Fruit fly (Drosophila melanogaster): Measurements from ENCODE around the gene SdhD.
A peak's percentile ranks its signal among the peaks of the same experiment; 100 is the strongest.

SdhD gene

dm6 chr3R:23722680-23723372, 37.6 kb downstream of the SdhD start, which contains the start of gene CG10365 (continued):
- TF ChIP-seq knrl (GFP tag; IDR thresholded peaks at IDR 0.05; ENCODE audit: partially characterized antibody), result no peak
- no peak for TF ChIP-seq pzg (GFP tag; optimal IDR thresholded peaks at IDR 0.05)
- peak; percentile 33 for TF ChIP-seq corto (GFP tag; optimal IDR thresholded peaks at IDR 0.05)
- TF ChIP-seq CG10654 (GFP tag; optimal IDR thresholded peaks at IDR 0.05), result peak; percentile 73
- TF ChIP-seq sima (GFP tag; optimal IDR thresholded peaks at IDR 0.05), result no peak
- TF ChIP-seq CG9727 (GFP tag; optimal IDR thresholded peaks at IDR 0.05), result peak; percentile 92
- peak; percentile 68 for TF ChIP-seq CG4730 (GFP tag; IDR thresholded peaks at IDR 0.05)
- TF ChIP-seq eyg (GFP tag; optimal IDR thresholded peaks at IDR 0.05), result no peak
- TF ChIP-seq Dek (tag; optimal IDR thresholded peaks at IDR 0.05), result peak; percentile 90
- peak; percentile 74 for TF ChIP-seq Chrac-16 (GFP tag; optimal IDR thresholded peaks at IDR 0.05)
- TF ChIP-seq Dp (GFP tag; optimal IDR thresholded peaks at IDR 0.05), result no peak
- TF ChIP-seq Hr3 (GFP tag; optimal IDR thresholded peaks at IDR 0.05), result peak; percentile 84
- TF ChIP-seq otp (GFP tag; IDR thresholded peaks at IDR 0.05), result 0 out of 3 replicates have a peak, but pooled peaks have one; percentile 19
- peak; percentile 86 for TF ChIP-seq Xrp1 (GFP tag; IDR thresholded peaks at IDR 0.05)
- TF ChIP-seq ci (GFP tag; IDR thresholded peaks at IDR 0.05), result peak; percentile 61; the same call in 1 of the 3 replicates
- TF ChIP-seq Blimp-1 (GFP tag; optimal IDR thresholded peaks at IDR 0.05), result peak; percentile 85
- TF ChIP-seq Dfd (GFP tag; optimal IDR thresholded peaks at IDR 0.05), result no peak
- TF ChIP-seq Lim3 (GFP tag; IDR thresholded peaks at IDR 0.05), result no peak
- TF ChIP-seq so (GFP tag; IDR thresholded peaks at IDR 0.05), result peak; percentile 79
- TF ChIP-seq CG4328 (GFP tag; optimal IDR thresholded peaks at IDR 0.05), result peak; percentile 58
- peak; percentile 59 for TF ChIP-seq CG12219 (GFP tag; optimal IDR thresholded peaks at IDR 0.05)
- peak; percentile 67 for TF ChIP-seq seq (GFP tag; IDR thresholded peaks at IDR 0.05)
- no peak for TF ChIP-seq Max (GFP tag; optimal IDR thresholded peaks at IDR 0.05)
- TF ChIP-seq CG1529 (GFP tag; optimal IDR thresholded peaks at IDR 0.05), result peak; percentile 17
- no peak for TF ChIP-seq CG10274 (GFP tag; optimal IDR thresholded peaks at IDR 0.05)
- TF ChIP-seq CG1602 (GFP tag; optimal IDR thresholded peaks at IDR 0.05), result peak; percentile 75

dm6 chr3R:23721936-23722335, 38.5 kb downstream of the SdhD start:
- TF ChIP-seq Myb (GFP tag; optimal IDR thresholded peaks at IDR 0.05), result peak; percentile 70
- TF ChIP-seq fd96Cb (tag; optimal IDR thresholded peaks at IDR 0.05), result no peak
- peak; percentile 40; the same call in 1 of the 2 replicates for TF ChIP-seq vvl (GFP tag; IDR thresholded peaks at IDR 0.05)
- TF ChIP-seq lbe (GFP tag; optimal IDR thresholded peaks at IDR 0.05), result peak; percentile 15
- peak; percentile 34 for TF ChIP-seq lilli (GFP tag; optimal IDR thresholded peaks at IDR 0.05)
- no peak for TF ChIP-seq pan (optimal IDR thresholded peaks at IDR 0.05)
- TF ChIP-seq pan (GFP tag; optimal IDR thresholded peaks at IDR 0.05 in 1 of 2, IDR thresholded peaks at IDR 0.05 in 1 of 2), result peak in 1 of 2 experiments; percentile 27
- peak; percentile 75 for TF ChIP-seq Med (GFP tag)
- TF ChIP-seq Hr3 (GFP tag; optimal IDR thresholded peaks at IDR 0.05), result peak; percentile 7
- peak; percentile 55 for TF ChIP-seq Xbp1 (GFP tag; optimal IDR thresholded peaks at IDR 0.05)
- TF ChIP-seq ash1 (GFP tag; optimal IDR thresholded peaks at IDR 0.05), result no peak
- TF ChIP-seq CoRest (tag; optimal IDR thresholded peaks at IDR 0.05), result peak; percentile 70
- peak; percentile 93 for TF ChIP-seq CG2199 (GFP tag; IDR thresholded peaks at IDR 0.05)
- peak; percentile 42 for TF ChIP-seq CG2678 (tag; optimal IDR thresholded peaks at IDR 0.05)
- peak; percentile 14 for TF ChIP-seq CG14710 (tag; optimal IDR thresholded peaks at IDR 0.05)
- TF ChIP-seq Lpt (GFP tag; optimal IDR thresholded peaks at IDR 0.05), result no peak
- TF ChIP-seq Sin3A (optimal IDR thresholded peaks at IDR 0.05), result no peak
- peak; percentile 45 for TF ChIP-seq NfI (GFP tag; optimal IDR thresholded peaks at IDR 0.05)
- peak; percentile 43 for TF ChIP-seq CG2120 (GFP tag; optimal IDR thresholded peaks at IDR 0.05)
- no peak for TF ChIP-seq p53 (GFP tag; optimal IDR thresholded peaks at IDR 0.05)
- TF ChIP-seq CG2712 (tag; optimal IDR thresholded peaks at IDR 0.05), result peak; percentile 53
- TF ChIP-seq CG12071 (GFP tag; optimal IDR thresholded peaks at IDR 0.05), result no peak
- peak; percentile 62 for TF ChIP-seq Rfx (GFP tag; IDR thresholded peaks at IDR 0.05)
- peak; percentile 76 for TF ChIP-seq Hmr (GFP tag; optimal IDR thresholded peaks at IDR 0.05)
- TF ChIP-seq CG31441 (GFP tag; IDR thresholded peaks at IDR 0.05), result 0 out of 2 replicates have a peak, but pooled peaks have one; percentile 13
- peak; percentile 15 for TF ChIP-seq phol (tag; optimal IDR thresholded peaks at IDR 0.05)

Data from whole organism, embryonic.